Worm (Caenorhabditis elegans) whole organism, L3 larva: ENCODE data around the gene swt-5.
A peak's percentile ranks its signal among the peaks of the same experiment; 100 is the strongest.

Source experiments
- R02D3.7 ChIP-seq: fragments of 150-350 bp; optimal IDR thresholded peaks from 2 replicates; lab custom pipeline; 2014; ENCODE audit warnings: missing biosample characterization, missing genetic modification characterization
- ZK546.5 ChIP-seq: sonication (generic microtip); optimal IDR thresholded peaks from 2 replicates; lab custom pipeline; 2017; ENCODE audit warnings: missing biosample characterization, missing genetic modification characterization
- aly-2 ChIP-seq: fragments of 150-350 bp; optimal IDR thresholded peaks from 2 replicates; lab custom pipeline; 2014; ENCODE audit warnings: missing biosample characterization, missing genetic modification characterization
- ama-1 ChIP-seq: fragments of 150-350 bp; optimal IDR thresholded peaks from 2 replicates; lab custom pipeline; 2018
- ceh-16 ChIP-seq: sonication (generic microtip); optimal IDR thresholded peaks from 2 replicates; lab custom pipeline; 2017; ENCODE audit warnings: missing biosample characterization, missing genetic modification characterization
- ceh-28 ChIP-seq: fragments of 150-350 bp; optimal IDR thresholded peaks from 2 replicates; lab custom pipeline; 2014; ENCODE audit warnings: missing biosample characterization, missing genetic modification reagents, missing genetic modification characterization
- ceh-82 ChIP-seq: fragments of 150-350 bp; optimal IDR thresholded peaks from 2 replicates; lab custom pipeline; 2014; ENCODE audit warnings: missing biosample characterization, missing genetic modification characterization
- ceh-9 ChIP-seq: sonication (generic microtip); optimal IDR thresholded peaks from 2 replicates; lab custom pipeline; 2018; ENCODE audit warnings: missing biosample characterization, missing genetic modification characterization
- daf-12 ChIP-seq: fragments of 150-350 bp; optimal IDR thresholded peaks from 2 replicates; lab custom pipeline; 2014; ENCODE audit warnings: missing biosample characterization, missing genetic modification reagents, missing genetic modification characterization
- egl-27 ChIP-seq: sonication (generic microtip); optimal IDR thresholded peaks from 4 replicates; lab custom pipeline; 2017; ENCODE audit warnings: missing biosample characterization, missing genetic modification reagents, missing genetic modification characterization
- egl-5 ChIP-seq: fragments of 150-350 bp; optimal IDR thresholded peaks from 2 replicates; lab custom pipeline; 2017; ENCODE audit warnings: missing biosample characterization, missing genetic modification reagents, missing genetic modification characterization, inconsistent platforms
- elt-1 ChIP-seq: fragments of 150-350 bp; optimal IDR thresholded peaks from 2 replicates; lab custom pipeline; 2014; ENCODE audit warnings: missing biosample characterization, missing genetic modification characterization
- elt-2 ChIP-seq: sonication (generic microtip); optimal IDR thresholded peaks from 2 replicates; lab custom pipeline; 2016; ENCODE audit warnings: missing genetic modification reagents, mild to moderate bottlenecking, missing genetic modification characterization, missing compliant biosample characterization
- elt-3 ChIP-seq, 3 experiments: fragments of 150-350 bp in 1 of 3; sonication (generic microtip) in 2 of 3; optimal IDR thresholded peaks; 2 replicates in 2 of 3; 4 replicates in 1 of 3; lab custom pipeline; 2014 to 2017; ENCODE audit warnings: missing biosample characterization in 3 of 3, missing genetic modification characterization in 3 of 3
- eor-1 ChIP-seq, 2 experiments: fragments of 150-350 bp; optimal IDR thresholded peaks; 2 replicates each; lab custom pipeline; 2014 to 2018; ENCODE audit warnings: missing biosample characterization in 2 of 2, missing genetic modification characterization in 2 of 2
- fkh-10 ChIP-seq: sonication (generic microtip); optimal IDR thresholded peaks from 2 replicates; lab custom pipeline; 2017; ENCODE audit warnings: missing biosample characterization, missing genetic modification reagents, missing genetic modification characterization
- fkh-2 ChIP-seq: fragments of 150-350 bp; optimal IDR thresholded peaks from 2 replicates; lab custom pipeline; 2014; ENCODE audit warnings: missing biosample characterization, missing genetic modification reagents, missing genetic modification characterization
- fos-1 ChIP-seq: fragments of 150-350 bp; optimal IDR thresholded peaks from 2 replicates; lab custom pipeline; 2014; ENCODE audit warnings: missing biosample characterization, missing genetic modification characterization
- hmg-11 ChIP-seq: sonication (generic microtip); optimal IDR thresholded peaks from 2 replicates; lab custom pipeline; 2016; ENCODE audit warnings: missing genetic modification characterization, missing compliant biosample characterization
- jun-1 ChIP-seq: fragments of 150-350 bp; optimal IDR thresholded peaks from 2 replicates; lab custom pipeline; 2014; ENCODE audit warnings: missing biosample characterization, missing genetic modification reagents, missing genetic modification characterization
- lin-15B ChIP-seq: fragments of 150-350 bp; optimal IDR thresholded peaks from 2 replicates; lab custom pipeline; 2014; ENCODE audit warnings: missing biosample characterization, missing genetic modification characterization
- lin-39 ChIP-seq: fragments of 150-350 bp; optimal IDR thresholded peaks from 2 replicates; lab custom pipeline; 2018; ENCODE audit warnings: missing biosample characterization, missing genetic modification reagents, missing genetic modification characterization
- lsy-12 ChIP-seq: sonication (generic microtip); optimal IDR thresholded peaks from 2 replicates; lab custom pipeline; 2016; ENCODE audit warnings: mild to moderate bottlenecking, missing genetic modification characterization, missing compliant biosample characterization
- mdl-1 ChIP-seq: fragments of 150-350 bp; optimal IDR thresholded peaks from 2 replicates; lab custom pipeline; 2014; ENCODE audit warnings: missing biosample characterization, missing genetic modification characterization
- mml-1 ChIP-seq: fragments of 150-350 bp; sonication (generic microtip); optimal IDR thresholded peaks from 3 replicates; lab custom pipeline; 2014; ENCODE audit warnings: missing biosample characterization, missing genetic modification characterization
- nfya-1 ChIP-seq: sonication (generic microtip); optimal IDR thresholded peaks from 2 replicates; lab custom pipeline; 2017; ENCODE audit warnings: missing genetic modification characterization, mild to moderate bottlenecking, missing compliant biosample characterization, antibody characterized with exemption, moderate library complexity; ENCODE audit not compliant: insufficient read depth
- nhr-11 ChIP-seq: fragments of 150-350 bp; optimal IDR thresholded peaks from 2 replicates; lab custom pipeline; 2014; ENCODE audit warnings: missing biosample characterization, missing genetic modification characterization
- nhr-12 ChIP-seq: fragments of 150-350 bp; optimal IDR thresholded peaks from 2 replicates; lab custom pipeline; 2014; ENCODE audit warnings: missing biosample characterization, missing genetic modification characterization
- nhr-23 ChIP-seq: fragments of 150-350 bp; optimal IDR thresholded peaks from 2 replicates; lab custom pipeline; 2014; ENCODE audit warnings: missing biosample characterization, missing genetic modification reagents, missing genetic modification characterization
- nhr-237 ChIP-seq: fragments of 150-350 bp; optimal IDR thresholded peaks from 2 replicates; lab custom pipeline; 2014; ENCODE audit warnings: missing biosample characterization, missing genetic modification characterization
- nhr-25 ChIP-seq: sonication (generic microtip); optimal IDR thresholded peaks from 2 replicates; lab custom pipeline; 2017; ENCODE audit warnings: missing biosample characterization, missing genetic modification characterization
- nhr-28 ChIP-seq: fragments of 150-350 bp; optimal IDR thresholded peaks from 2 replicates; lab custom pipeline; 2014; ENCODE audit warnings: missing biosample characterization, missing genetic modification characterization
- nhr-43 ChIP-seq: sonication (generic microtip); optimal IDR thresholded peaks from 2 replicates; lab custom pipeline; 2016; ENCODE audit warnings: mild to moderate bottlenecking, missing genetic modification characterization, missing compliant biosample characterization; ENCODE audit not compliant: poor library complexity, severe bottlenecking
- nhr-67 ChIP-seq: fragments of 150-350 bp; optimal IDR thresholded peaks from 2 replicates; lab custom pipeline; 2014; ENCODE audit warnings: missing biosample characterization, missing genetic modification characterization
- nhr-76 ChIP-seq: fragments of 150-350 bp; sonication (generic microtip); optimal IDR thresholded peaks from 5 replicates; lab custom pipeline; 2014; ENCODE audit warnings: missing biosample characterization, missing genetic modification characterization
- nhr-77 ChIP-seq: fragments of 150-350 bp; optimal IDR thresholded peaks from 2 replicates; lab custom pipeline; 2014; ENCODE audit warnings: missing biosample characterization, missing genetic modification characterization
- pha-4 ChIP-seq: fragments of 150-350 bp; optimal IDR thresholded peaks from 2 replicates; lab custom pipeline; 2014; ENCODE audit warnings: missing biosample characterization, missing genetic modification reagents, missing genetic modification characterization
- pqm-1 ChIP-seq: fragments of 150-350 bp; optimal IDR thresholded peaks from 2 replicates; lab custom pipeline; 2017; ENCODE audit warnings: missing biosample characterization, missing genetic modification characterization, inconsistent platforms
- sea-2 ChIP-seq: fragments of 150-350 bp; sonication (generic microtip); optimal IDR thresholded peaks from 4 replicates; lab custom pipeline; 2014; ENCODE audit warnings: missing biosample characterization, missing genetic modification reagents, missing genetic modification characterization
- skn-1 ChIP-seq: fragments of 150-350 bp; optimal IDR thresholded peaks from 2 replicates; lab custom pipeline; 2014; ENCODE audit warnings: missing biosample characterization, missing genetic modification characterization
- snpc-4 ChIP-seq: fragments of 150-350 bp; optimal IDR thresholded peaks from 2 replicates; lab custom pipeline; 2014; ENCODE audit warnings: missing biosample characterization, missing genetic modification characterization
- tbx-2 ChIP-seq: sonication (generic microtip); optimal IDR thresholded peaks from 2 replicates; lab custom pipeline; 2016; ENCODE audit warnings: mild to moderate bottlenecking, missing genetic modification characterization, missing compliant biosample characterization
- unc-39 ChIP-seq: sonication (generic microtip); optimal IDR thresholded peaks from 4 replicates; lab custom pipeline; 2017; ENCODE audit warnings: missing biosample characterization, missing genetic modification characterization
- unc-62 ChIP-seq: fragments of 150-350 bp; sonication (generic microtip); optimal IDR thresholded peaks from 4 replicates; lab custom pipeline; 2014; ENCODE audit warnings: missing biosample characterization, missing genetic modification reagents, missing genetic modification characterization
- zag-1 ChIP-seq: fragments of 150-350 bp; optimal IDR thresholded peaks from 2 replicates; lab custom pipeline; 2014; ENCODE audit warnings: missing biosample characterization, missing genetic modification characterization
- ztf-11 ChIP-seq: fragments of 150-350 bp; optimal IDR thresholded peaks from 2 replicates; lab custom pipeline; 2014; ENCODE audit warnings: missing biosample characterization, missing genetic modification characterization
- ztf-4 ChIP-seq: fragments of 150-350 bp; optimal IDR thresholded peaks from 2 replicates; lab custom pipeline; 2014; ENCODE audit warnings: missing biosample characterization, missing genetic modification characterization

Gene swt-5

DNA sequence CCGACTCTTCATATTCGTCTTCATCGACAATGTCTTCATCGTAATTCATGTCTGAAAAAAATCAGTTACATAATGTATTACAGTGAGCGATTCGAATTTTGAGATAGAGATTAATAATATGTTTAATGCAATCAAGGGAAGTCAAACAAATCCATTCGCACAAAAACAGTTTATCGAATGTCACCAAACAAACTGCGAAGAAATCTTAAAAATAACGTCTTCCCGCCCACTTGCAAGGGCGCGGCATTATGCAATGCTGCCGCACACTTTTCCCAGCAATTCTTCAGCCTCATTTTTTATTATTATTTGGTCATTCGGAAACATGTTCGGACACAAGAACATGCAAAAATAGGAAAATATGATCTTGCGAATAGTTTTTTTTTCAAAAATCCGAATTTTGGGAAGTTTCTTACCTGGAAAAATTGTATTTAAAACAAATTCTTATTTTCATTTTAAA is 43.0 kb downstream of the swt-5 start, which contains the start of gene mdf-1:
TSS of gene mdf-1 (minus strand) at position 51 of the 457 bp plus-strand sequence.
- TF ChIP-seq ztf-4 (tag; lab: Kevin White, UChicago) (peak; percentile 15), snpc-4 (tag; lab: Kevin White, UChicago) (peak; percentile 36), nhr-43 (tag; lab: Kevin White, UChicago) (peak; percentile 47), ZK546.5 (tag; lab: Kevin White, UChicago) (no peak), nhr-11 (tag; lab: Kevin White, UChicago) (no peak), R02D3.7 (tag; lab: Kevin White, UChicago) (no peak), nhr-237 (tag; lab: Kevin White, UChicago) (no peak), nhr-77 (tag; lab: Kevin White, UChicago) (no peak), egl-27 (tag; lab: Kevin White, UChicago) (no peak), unc-62 (GFP tag; lab: Kevin White, UChicago) (peak; percentile 12), egl-5 (peak; percentile 17), lin-15B (tag; lab: Kevin White, UChicago) (peak; percentile 73), nhr-23 (peak; percentile 85), zag-1 (tag; lab: Kevin White, UChicago) (no peak), ceh-16 (tag; lab: Kevin White, UChicago) (no peak), tbx-2 (peak; percentile 14), ama-1 (lab: Kevin White, UChicago) (peak; percentile 41), mdl-1 (tag; lab: Kevin White, UChicago) (no peak), ceh-28 (peak; percentile 15), elt-1 (tag; lab: Kevin White, UChicago) (no peak), elt-2 (tag; lab: Kevin White, UChicago) (peak; percentile 47), eor-1 (tag; optimal IDR thresholded peaks at IDR 0.05; lab: Kevin White, UChicago) (no peak), ceh-9 (tag; lab: Kevin White, UChicago) (no peak), ztf-11 (tag; lab: Kevin White, UChicago) (no peak), sea-2 (GFP tag; lab: Kevin White, UChicago) (no peak), fkh-2 (tag; lab: Kevin White, UChicago) (no peak), daf-12 (no peak), pqm-1 (tag; lab: Kevin White, UChicago) (peak; percentile 58), nfya-1 (tag; lab: Kevin White, UChicago) (peak; percentile 82), nhr-28 (tag; lab: Kevin White, UChicago) (no peak), ceh-82 (tag; lab: Kevin White, UChicago) (no peak), fkh-10 (no peak), nhr-25 (tag; lab: Kevin White, UChicago) (peak; percentile 75), nhr-76 (tag; lab: Kevin White, UChicago) (no peak), lin-39 (tag; lab: Kevin White, UChicago) (peak; percentile 63), skn-1 (no peak), mml-1 (no peak), lsy-12 (peak; percentile 51), elt-3 (tag; optimal IDR thresholded peaks at IDR 0.05; lab: Kevin White, UChicago) (no peak), nhr-12 (tag; lab: Kevin White, UChicago) (no peak), pha-4 (tag; lab: Kevin White, UChicago) (peak; percentile 55), fos-1 (tag; lab: Kevin White, UChicago) (no peak), aly-2 (tag; lab: Kevin White, UChicago) (no peak), nhr-67 (tag; lab: Kevin White, UChicago) (no peak), jun-1 (tag; lab: Kevin White, UChicago) (no peak), unc-39 (tag; lab: Kevin White, UChicago) (no peak), hmg-11 (tag; lab: Kevin White, UChicago) (peak; percentile 85)
